Worm (Caenorhabditis elegans) whole organism, L4 larva: Measurements from ENCODE around the gene C56E10.3.

ENCODE experiments used
- attf-4 ChIP-seq: sonication (generic microtip); optimal IDR thresholded peaks from 3 replicates; lab custom pipeline; 2017; ENCODE audit warnings: missing biosample characterization, missing genetic modification characterization
- nhr-25 ChIP-seq: sonication (generic microtip); optimal IDR thresholded peaks from 2 replicates; lab custom pipeline; 2017; ENCODE audit warnings: missing genetic modification characterization, mild to moderate bottlenecking, missing compliant biosample characterization, antibody characterized with exemption, moderate library complexity, borderline replicate concordance; ENCODE audit not compliant: insufficient read depth
- nhr-76 ChIP-seq: fragments of 150-350 bp; optimal IDR thresholded peaks from 2 replicates; lab custom pipeline; 2014; ENCODE audit warnings: missing biosample characterization, missing genetic modification characterization
- unc-130 ChIP-seq: sonication (generic microtip); optimal IDR thresholded peaks from 2 replicates; lab custom pipeline; 2016; ENCODE audit warnings: missing genetic modification reagents, missing genetic modification characterization, missing compliant biosample characterization

- TF ChIP-seq nhr-76 (tag; lab: Kevin White, UChicago) (no peak), attf-4 (tag; lab: Kevin White, UChicago) (no peak), nhr-25 (tag; lab: Kevin White, UChicago) (peak; percentile 41), unc-130 (GFP tag; lab: Kevin White, UChicago) (no peak)
Measured at ce11 chrX:6638985-6639573, 6.4 kb upstream of the C56E10.3 start.
